Worm (Caenorhabditis elegans) whole organism, L4/young adult: ENCODE results near the gene dex-1.

Experiments used
- W03F9.2 ChIP-seq: fragments of 150-350 bp; optimal IDR thresholded peaks from 2 replicates; lab custom pipeline; 2014; ENCODE audit warnings: missing biosample characterization, missing genetic modification characterization
- him-1 ChIP-seq: sonication (generic microtip); optimal IDR thresholded peaks from 2 replicates; lab custom pipeline; 2016; ENCODE audit warnings: missing genotype, missing genetic modification reagents, missing genetic modification characterization, missing compliant biosample characterization

- no peak for TF ChIP-seq him-1 (tag; lab: Kevin White, UChicago)
- TF ChIP-seq W03F9.2, result no peak
These were observed 21.0 kb upstream of the dex-1 start for ce11 chrIII:5504725-5505473.
